Worm (Caenorhabditis elegans) whole organism, L1 larva: ENCODE data around the gene C56E6.2.

Source experiments
- ama-1 ChIP-seq: fragments of 150-350 bp; optimal IDR thresholded peaks from 2 replicates; lab custom pipeline; 2014
- ceh-82 ChIP-seq, 3 experiments: fragments of 150-350 bp in 1 of 3; sonication (generic microtip) in 2 of 3; optimal IDR thresholded peaks; 2 replicates each; lab custom pipeline; 2014 to 2017; ENCODE audit warnings: missing biosample characterization in 3 of 3, missing genetic modification characterization in 3 of 3
- ceh-88 ChIP-seq: fragments of 200-800 bp; sonication (Bioruptor generic); IDR thresholded peaks from 2 replicates; pipeline ENCODE4 v1.3.6; 2022; ENCODE audit warnings: missing genetic modification characterization, missing compliant biosample characterization
- egl-13 ChIP-seq: sonication (generic microtip); optimal IDR thresholded peaks from 2 replicates; lab custom pipeline; 2016; ENCODE audit warnings: missing genotype, missing genetic modification reagents, missing genetic modification characterization, missing compliant biosample characterization
- hpl-2 ChIP-seq: fragments of 150-350 bp; optimal IDR thresholded peaks from 2 replicates; lab custom pipeline; 2014; ENCODE audit warnings: missing biosample characterization, missing genetic modification reagents, missing genetic modification characterization
- lin-15B ChIP-seq: fragments of 150-350 bp; sonication (generic microtip); optimal IDR thresholded peaks from 3 replicates; lab custom pipeline; 2014; ENCODE audit warnings: missing biosample characterization, missing genetic modification characterization
- lsy-2 ChIP-seq, 2 experiments: fragments of 150-350 bp; optimal IDR thresholded peaks; 2 replicates each; lab custom pipeline; 2014; ENCODE audit warnings: missing biosample characterization in 2 of 2, missing genetic modification characterization in 2 of 2
- mef-2 ChIP-seq: fragments of 150-350 bp; optimal IDR thresholded peaks from 2 replicates; lab custom pipeline; 2014; ENCODE audit warnings: missing biosample characterization, missing genetic modification characterization
- nhr-20 ChIP-seq: sonication (generic microtip); optimal IDR thresholded peaks from 2 replicates; lab custom pipeline; 2016; ENCODE audit warnings: mild to moderate bottlenecking, missing genetic modification characterization, missing compliant biosample characterization
- nhr-28 ChIP-seq: fragments of 150-350 bp; optimal IDR thresholded peaks from 2 replicates; lab custom pipeline; 2014; ENCODE audit warnings: missing biosample characterization, missing genetic modification characterization
- snu-23 ChIP-seq: sonication (generic microtip); optimal IDR thresholded peaks from 2 replicates; lab custom pipeline; 2016; ENCODE audit warnings: missing genetic modification characterization, missing compliant biosample characterization
- sox-4 ChIP-seq: sonication (generic microtip); optimal IDR thresholded peaks from 2 replicates; lab custom pipeline; 2016; ENCODE audit warnings: missing genetic modification characterization, missing compliant biosample characterization
- unc-130 ChIP-seq: fragments of 150-350 bp; optimal IDR thresholded peaks from 2 replicates; lab custom pipeline; 2017; ENCODE audit warnings: missing biosample characterization, missing genetic modification characterization, inconsistent platforms
- zag-1 ChIP-seq: fragments of 150-350 bp; optimal IDR thresholded peaks from 2 replicates; lab custom pipeline; 2014; ENCODE audit warnings: missing biosample characterization, missing genetic modification characterization

DNA sequence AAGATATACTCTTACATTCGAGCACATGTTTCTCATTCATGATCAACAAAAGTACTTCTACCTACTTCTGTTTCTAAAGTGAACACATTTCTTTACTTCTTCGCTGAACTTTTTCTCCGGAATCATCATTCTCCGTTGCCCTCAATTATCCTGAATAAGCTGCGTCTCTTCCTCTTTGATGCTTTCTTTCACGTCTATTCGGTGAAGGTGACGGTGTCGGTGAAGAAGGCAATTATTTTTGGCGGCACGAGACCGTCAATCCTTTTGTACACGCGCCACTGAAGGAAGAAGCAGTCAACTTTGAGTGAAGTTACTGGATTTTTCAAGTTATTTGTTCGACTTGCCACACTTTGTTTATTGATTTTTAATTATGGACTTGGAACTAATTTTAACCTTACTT, 6.8 kb downstream of the C56E6.2 start, which contains the start of gene abch-1:
- no peak for TF ChIP-seq snu-23
- TF ChIP-seq lsy-2 (tag; optimal IDR thresholded peaks at IDR 0.05; lab: Kevin White, UChicago), result no peak
- TF ChIP-seq mef-2, result no peak
- TF ChIP-seq egl-13 (tag; lab: Kevin White, UChicago), result no peak
- no peak for TF ChIP-seq ceh-88 (GFP tag; lab: Robert Waterston, UW)
- TF ChIP-seq nhr-20, result no peak
- no peak for TF ChIP-seq hpl-2 (GFP tag; lab: Kevin White, UChicago)
- no peak for TF ChIP-seq unc-130 (tag; lab: Kevin White, UChicago)
- no peak for TF ChIP-seq nhr-28 (tag; lab: Kevin White, UChicago)
- no peak for TF ChIP-seq ama-1 (lab: Kevin White, UChicago)
- TF ChIP-seq ceh-82 (tag; optimal IDR thresholded peaks at IDR 0.05; lab: Kevin White, UChicago), result no peak
- TF ChIP-seq zag-1 (tag; lab: Kevin White, UChicago), result no peak
- no peak for TF ChIP-seq sox-4
- no peak for TF ChIP-seq lin-15B (tag; lab: Kevin White, UChicago)
